Worm (Caenorhabditis elegans) whole organism, L3 larva: ENCODE data around the gene F46B6.6.

ENCODE experiments used
- R02D3.7 ChIP-seq: fragments of 150-350 bp; optimal IDR thresholded peaks from 2 replicates; lab custom pipeline; 2014; ENCODE audit warnings: missing biosample characterization, missing genetic modification characterization
- ZK546.5 ChIP-seq: sonication (generic microtip); optimal IDR thresholded peaks from 2 replicates; lab custom pipeline; 2017; ENCODE audit warnings: missing biosample characterization, missing genetic modification characterization
- ceh-16 ChIP-seq: sonication (generic microtip); optimal IDR thresholded peaks from 2 replicates; lab custom pipeline; 2017; ENCODE audit warnings: missing biosample characterization, missing genetic modification characterization
- ceh-28 ChIP-seq: fragments of 150-350 bp; optimal IDR thresholded peaks from 2 replicates; lab custom pipeline; 2014; ENCODE audit warnings: missing biosample characterization, missing genetic modification reagents, missing genetic modification characterization
- ceh-82 ChIP-seq: fragments of 150-350 bp; optimal IDR thresholded peaks from 2 replicates; lab custom pipeline; 2014; ENCODE audit warnings: missing biosample characterization, missing genetic modification characterization
- ceh-9 ChIP-seq: sonication (generic microtip); optimal IDR thresholded peaks from 2 replicates; lab custom pipeline; 2018; ENCODE audit warnings: missing biosample characterization, missing genetic modification characterization
- egl-27 ChIP-seq: sonication (generic microtip); optimal IDR thresholded peaks from 4 replicates; lab custom pipeline; 2017; ENCODE audit warnings: missing biosample characterization, missing genetic modification reagents, missing genetic modification characterization
- egl-5 ChIP-seq: fragments of 150-350 bp; optimal IDR thresholded peaks from 2 replicates; lab custom pipeline; 2017; ENCODE audit warnings: missing biosample characterization, missing genetic modification reagents, missing genetic modification characterization, inconsistent platforms
- elt-3 ChIP-seq, 3 experiments: fragments of 150-350 bp in 1 of 3; sonication (generic microtip) in 2 of 3; optimal IDR thresholded peaks; 2 replicates in 2 of 3; 4 replicates in 1 of 3; lab custom pipeline; 2014 to 2017; ENCODE audit warnings: missing biosample characterization in 3 of 3, missing genetic modification characterization in 3 of 3
- fkh-2 ChIP-seq: fragments of 150-350 bp; optimal IDR thresholded peaks from 2 replicates; lab custom pipeline; 2014; ENCODE audit warnings: missing biosample characterization, missing genetic modification reagents, missing genetic modification characterization
- fos-1 ChIP-seq: fragments of 150-350 bp; optimal IDR thresholded peaks from 2 replicates; lab custom pipeline; 2014; ENCODE audit warnings: missing biosample characterization, missing genetic modification characterization
- hmg-11 ChIP-seq: sonication (generic microtip); optimal IDR thresholded peaks from 2 replicates; lab custom pipeline; 2016; ENCODE audit warnings: missing genetic modification characterization, missing compliant biosample characterization
- jun-1 ChIP-seq: fragments of 150-350 bp; optimal IDR thresholded peaks from 2 replicates; lab custom pipeline; 2014; ENCODE audit warnings: missing biosample characterization, missing genetic modification reagents, missing genetic modification characterization
- lin-15B ChIP-seq: fragments of 150-350 bp; optimal IDR thresholded peaks from 2 replicates; lab custom pipeline; 2014; ENCODE audit warnings: missing biosample characterization, missing genetic modification characterization
- lin-39 ChIP-seq: fragments of 150-350 bp; optimal IDR thresholded peaks from 2 replicates; lab custom pipeline; 2018; ENCODE audit warnings: missing biosample characterization, missing genetic modification reagents, missing genetic modification characterization
- lsy-12 ChIP-seq: sonication (generic microtip); optimal IDR thresholded peaks from 2 replicates; lab custom pipeline; 2016; ENCODE audit warnings: mild to moderate bottlenecking, missing genetic modification characterization, missing compliant biosample characterization
- mml-1 ChIP-seq: fragments of 150-350 bp; sonication (generic microtip); optimal IDR thresholded peaks from 3 replicates; lab custom pipeline; 2014; ENCODE audit warnings: missing biosample characterization, missing genetic modification characterization
- nhr-11 ChIP-seq: fragments of 150-350 bp; optimal IDR thresholded peaks from 2 replicates; lab custom pipeline; 2014; ENCODE audit warnings: missing biosample characterization, missing genetic modification characterization
- nhr-12 ChIP-seq: fragments of 150-350 bp; optimal IDR thresholded peaks from 2 replicates; lab custom pipeline; 2014; ENCODE audit warnings: missing biosample characterization, missing genetic modification characterization
- nhr-237 ChIP-seq: fragments of 150-350 bp; optimal IDR thresholded peaks from 2 replicates; lab custom pipeline; 2014; ENCODE audit warnings: missing biosample characterization, missing genetic modification characterization
- nhr-25 ChIP-seq: sonication (generic microtip); optimal IDR thresholded peaks from 2 replicates; lab custom pipeline; 2017; ENCODE audit warnings: missing biosample characterization, missing genetic modification characterization
- nhr-28 ChIP-seq: fragments of 150-350 bp; optimal IDR thresholded peaks from 2 replicates; lab custom pipeline; 2014; ENCODE audit warnings: missing biosample characterization, missing genetic modification characterization
- nhr-43 ChIP-seq: sonication (generic microtip); optimal IDR thresholded peaks from 2 replicates; lab custom pipeline; 2016; ENCODE audit warnings: mild to moderate bottlenecking, missing genetic modification characterization, missing compliant biosample characterization; ENCODE audit not compliant: poor library complexity, severe bottlenecking
- nhr-67 ChIP-seq: fragments of 150-350 bp; optimal IDR thresholded peaks from 2 replicates; lab custom pipeline; 2014; ENCODE audit warnings: missing biosample characterization, missing genetic modification characterization
- nhr-76 ChIP-seq: fragments of 150-350 bp; sonication (generic microtip); optimal IDR thresholded peaks from 5 replicates; lab custom pipeline; 2014; ENCODE audit warnings: missing biosample characterization, missing genetic modification characterization
- nhr-77 ChIP-seq: fragments of 150-350 bp; optimal IDR thresholded peaks from 2 replicates; lab custom pipeline; 2014; ENCODE audit warnings: missing biosample characterization, missing genetic modification characterization
- pha-4 ChIP-seq: fragments of 150-350 bp; optimal IDR thresholded peaks from 2 replicates; lab custom pipeline; 2014; ENCODE audit warnings: missing biosample characterization, missing genetic modification reagents, missing genetic modification characterization
- pqm-1 ChIP-seq: fragments of 150-350 bp; optimal IDR thresholded peaks from 2 replicates; lab custom pipeline; 2017; ENCODE audit warnings: missing biosample characterization, missing genetic modification characterization, inconsistent platforms
- sea-2 ChIP-seq: fragments of 150-350 bp; sonication (generic microtip); optimal IDR thresholded peaks from 4 replicates; lab custom pipeline; 2014; ENCODE audit warnings: missing biosample characterization, missing genetic modification reagents, missing genetic modification characterization
- snpc-4 ChIP-seq: fragments of 150-350 bp; optimal IDR thresholded peaks from 2 replicates; lab custom pipeline; 2014; ENCODE audit warnings: missing biosample characterization, missing genetic modification characterization
- tbx-2 ChIP-seq: sonication (generic microtip); optimal IDR thresholded peaks from 2 replicates; lab custom pipeline; 2016; ENCODE audit warnings: mild to moderate bottlenecking, missing genetic modification characterization, missing compliant biosample characterization
- unc-39 ChIP-seq: sonication (generic microtip); optimal IDR thresholded peaks from 4 replicates; lab custom pipeline; 2017; ENCODE audit warnings: missing biosample characterization, missing genetic modification characterization
- zag-1 ChIP-seq: fragments of 150-350 bp; optimal IDR thresholded peaks from 2 replicates; lab custom pipeline; 2014; ENCODE audit warnings: missing biosample characterization, missing genetic modification characterization

F46B6.6 gene

ce11 chrV:9777645-9778044 lies 9.0 kb downstream of the F46B6.6 start, which contains the start of gene smg-4:
TSS of gene smg-4 (minus strand) at chrV:9777745.
- TF ChIP-seq nhr-43 (tag; lab: Kevin White, UChicago) (no peak), jun-1 (tag; lab: Kevin White, UChicago) (no peak), nhr-28 (tag; lab: Kevin White, UChicago) (no peak), ceh-9 (tag; lab: Kevin White, UChicago) (no peak), pqm-1 (tag; lab: Kevin White, UChicago) (no peak), nhr-12 (tag; lab: Kevin White, UChicago) (no peak), nhr-11 (no peak)

- TF ChIP-seq ceh-28 (tag; lab: Kevin White, UChicago), result no peak
- TF ChIP-seq tbx-2 (tag; lab: Kevin White, UChicago), result no peak
- no peak for TF ChIP-seq unc-39 (tag; lab: Kevin White, UChicago)
- no peak for TF ChIP-seq ceh-16 (tag; lab: Kevin White, UChicago)
- TF ChIP-seq nhr-11, result no peak
- TF ChIP-seq mml-1 (tag; lab: Kevin White, UChicago), result no peak
- no peak for TF ChIP-seq ZK546.5 (tag; lab: Kevin White, UChicago)
- no peak for TF ChIP-seq nhr-77 (tag; lab: Kevin White, UChicago)
- no peak for TF ChIP-seq elt-3 (tag; optimal IDR thresholded peaks at IDR 0.05; lab: Kevin White, UChicago)
- no peak for TF ChIP-seq egl-27 (tag; lab: Kevin White, UChicago)
- no peak for TF ChIP-seq lsy-12 (tag; lab: Kevin White, UChicago)
- no peak for TF ChIP-seq nhr-28 (tag; lab: Kevin White, UChicago)
Measured at ce11 chrV:9775734-9776133, 10.9 kb downstream of the F46B6.6 start, which contains the start of gene F46B6.12. TSS of gene F46B6.12 (minus strand) at chrV:9775834.

ce11 chrV:9771970-9772369 lies 14.7 kb downstream of the F46B6.6 start, which contains the start of gene F46B6.2:
TSS of gene F46B6.2 (plus strand) at chrV:9772285.
- TF ChIP-seq mml-1 (tag; lab: Kevin White, UChicago) (no peak), elt-3 (tag; optimal IDR thresholded peaks at IDR 0.05; lab: Kevin White, UChicago) (no peak), nhr-76 (tag; lab: Kevin White, UChicago) (no peak), snpc-4 (tag; lab: Kevin White, UChicago) (no peak), lin-39 (no peak), nhr-67 (tag; lab: Kevin White, UChicago) (no peak), pha-4 (tag; lab: Kevin White, UChicago) (no peak), nhr-77 (tag; lab: Kevin White, UChicago) (no peak), pqm-1 (tag; lab: Kevin White, UChicago) (no peak), sea-2 (no peak), egl-5 (tag; lab: Kevin White, UChicago) (no peak)

ce11 chrV:9771311-9771710 lies 15.4 kb downstream of the F46B6.6 start:
- TF ChIP-seq ceh-82 (no peak), nhr-76 (tag; lab: Kevin White, UChicago) (no peak), mml-1 (tag; lab: Kevin White, UChicago) (no peak), nhr-67 (tag; lab: Kevin White, UChicago) (no peak), egl-5 (tag; lab: Kevin White, UChicago) (no peak), fkh-2 (tag; lab: Kevin White, UChicago) (no peak), lin-15B (no peak), zag-1 (tag; lab: Kevin White, UChicago) (no peak), ceh-9 (tag; lab: Kevin White, UChicago) (no peak), R02D3.7 (tag; lab: Kevin White, UChicago) (no peak), tbx-2 (tag; lab: Kevin White, UChicago) (no peak), jun-1 (tag; lab: Kevin White, UChicago) (no peak), hmg-11 (tag; lab: Kevin White, UChicago) (no peak), nhr-25 (no peak), nhr-237 (tag; lab: Kevin White, UChicago) (no peak), fos-1 (tag; lab: Kevin White, UChicago) (no peak), nhr-28 (tag; lab: Kevin White, UChicago) (no peak), unc-39 (tag; lab: Kevin White, UChicago) (no peak), egl-27 (tag; lab: Kevin White, UChicago) (no peak), snpc-4 (tag; lab: Kevin White, UChicago) (no peak)
